Fruit fly (Drosophila melanogaster): ENCODE data around the gene CG1582.

Gene CG1582

dm6 chrX:10922178-10922577, 23.1 kb upstream of the CG1582 start (continued):
- TF ChIP-seq CG4820 (GFP tag; optimal IDR thresholded peaks at IDR 0.05) (no peak), Taf1 (GFP tag; IDR thresholded peaks at IDR 0.05) (no peak), CG14710 (tag; optimal IDR thresholded peaks at IDR 0.05) (no peak), CG4617 (GFP tag; optimal IDR thresholded peaks at IDR 0.05; ENCODE audit: borderline replicate concordance) (no peak), schlank (tag; optimal IDR thresholded peaks at IDR 0.05) (no peak), mld (GFP tag; IDR thresholded peaks at IDR 0.05; ENCODE audit: partially characterized antibody) (no peak), Abd-B (GFP tag; optimal IDR thresholded peaks at IDR 0.05) (no peak), CG15479 (GFP tag; optimal IDR thresholded peaks at IDR 0.05) (peak; percentile 27), CG34376 (GFP tag; optimal IDR thresholded peaks at IDR 0.05) (peak; percentile 9), CG6791 (GFP tag; IDR thresholded peaks at IDR 0.05; ENCODE audit: partially characterized antibody) (no peak), h (optimal IDR thresholded peaks at IDR 0.05) (no peak), CG31365 (tag; optimal IDR thresholded peaks at IDR 0.05) (no peak), esg (GFP tag; conservative IDR thresholded peaks at IDR 0.05) (no peak), HmgD (GFP tag; optimal IDR thresholded peaks at IDR 0.05) (no peak), CG18011 (GFP tag; optimal IDR thresholded peaks at IDR 0.05) (no peak), gce (GFP tag; IDR thresholded peaks at IDR 0.05) (no peak), CG1233 (GFP tag; optimal IDR thresholded peaks at IDR 0.05) (peak; percentile 13), Hmx (GFP tag; optimal IDR thresholded peaks at IDR 0.05) (no peak), CG10147 (GFP tag; optimal IDR thresholded peaks at IDR 0.05) (no peak), abd-A (tag; optimal IDR thresholded peaks at IDR 0.05) (no peak), CG3995 (GFP tag; optimal IDR thresholded peaks at IDR 0.05) (no peak), CG4404 (GFP tag; IDR thresholded peaks at IDR 0.05) (no peak), CG8765 (GFP tag; IDR thresholded peaks at IDR 0.05) (no peak), CG14050 (GFP tag; IDR thresholded peaks at IDR 0.05) (no peak), Opbp (GFP tag; IDR thresholded peaks at IDR 0.05; ENCODE audit: partially characterized antibody) (no peak), Ets97D (GFP tag; optimal IDR thresholded peaks at IDR 0.05) (peak; percentile 6), Atf-2 (GFP tag; optimal IDR thresholded peaks at IDR 0.05) (no peak), Antp (GFP tag; optimal IDR thresholded peaks at IDR 0.05) (no peak), CG10267 (tag; optimal IDR thresholded peaks at IDR 0.05) (no peak), Sox100B (GFP tag; optimal IDR thresholded peaks at IDR 0.05) (peak; percentile 28), Bgb (GFP tag; IDR thresholded peaks at IDR 0.05; ENCODE audit: partially characterized antibody) (no peak), CG9932 (GFP tag; IDR thresholded peaks at IDR 0.05) (no peak), CG18764 (GFP tag; optimal IDR thresholded peaks at IDR 0.05) (no peak), prd (optimal IDR thresholded peaks at IDR 0.05) (no peak), prd (GFP tag; IDR thresholded peaks at IDR 0.05) (no peak), lmd (GFP tag; IDR thresholded peaks at IDR 0.05) (no peak), Gsc (GFP tag; IDR thresholded peaks at IDR 0.05) (no peak), Xrp1 (GFP tag; IDR thresholded peaks at IDR 0.05) (no peak), Hr39 (optimal IDR thresholded peaks at IDR 0.05) (no peak), emc (GFP tag; optimal IDR thresholded peaks at IDR 0.05) (no peak), Ada2b (GFP tag; IDR thresholded peaks at IDR 0.05) (no peak), insv (GFP tag; optimal IDR thresholded peaks at IDR 0.05) (no peak), onecut (GFP tag; IDR thresholded peaks at IDR 0.05) (no peak), NfI (GFP tag; optimal IDR thresholded peaks at IDR 0.05) (peak; percentile 24), CG11504 (tag; optimal IDR thresholded peaks at IDR 0.05) (no peak), kah (GFP tag; optimal IDR thresholded peaks at IDR 0.05) (no peak), CG7271 (tag; optimal IDR thresholded peaks at IDR 0.05) (peak; percentile 66), wor (GFP tag; IDR thresholded peaks at IDR 0.05) (no peak), Side (GFP tag; optimal IDR thresholded peaks at IDR 0.05) (no peak)

Measured in whole organism, embryonic.